Worm (Caenorhabditis elegans) whole organism, L4 larva: ENCODE results near the gene F01G4.6.

ENCODE experiments used
- F44E2.7 ChIP-seq: fragments of 200-800 bp; sonication (Bioruptor generic); IDR thresholded peaks from 2 replicates; pipeline ENCODE4 v2.1.2; 2022; ENCODE audit warnings: missing genetic modification characterization, missing compliant biosample characterization
- T26A8.4 ChIP-seq: fragments of 200-800 bp; sonication (Bioruptor generic); IDR thresholded peaks from 2 replicates; pipeline ENCODE4 v1.3.6; 2022; ENCODE audit warnings: missing genetic modification characterization, missing compliant biosample characterization
- Y75B8A.6 ChIP-seq: fragments of 200-800 bp; sonication (Bioruptor generic); IDR thresholded peaks from 2 replicates; pipeline ENCODE4 v1.3.6; 2022; ENCODE audit warnings: missing genetic modification reagents, missing genetic modification characterization, missing compliant biosample characterization
- ZK337.2 ChIP-seq: fragments of 200-800 bp; sonication (Bioruptor generic); IDR thresholded peaks from 2 replicates; pipeline ENCODE4 v1.3.6; 2022; ENCODE audit warnings: missing genetic modification reagents, missing genetic modification characterization, missing compliant biosample characterization
- arid-1 ChIP-seq: fragments of 200-800 bp; sonication (Bioruptor generic); conservative IDR thresholded peaks from 2 replicates; pipeline ENCODE4 v1.3.6; 2022; ENCODE audit warnings: missing genetic modification reagents, missing genetic modification characterization, missing compliant biosample characterization
- ceh-20 ChIP-seq: fragments of 200-800 bp; sonication (Bioruptor generic); IDR thresholded peaks from 2 replicates; pipeline ENCODE4 v1.3.6; 2022; ENCODE audit warnings: missing genetic modification reagents, missing genetic modification characterization, missing compliant biosample characterization
- ceh-28 ChIP-seq: fragments of 150-350 bp; optimal IDR thresholded peaks from 2 replicates; lab custom pipeline; 2014; ENCODE audit warnings: missing biosample characterization, missing genetic modification reagents, missing genetic modification characterization
- ceh-32 ChIP-seq: sonication (generic microtip); optimal IDR thresholded peaks from 2 replicates; lab custom pipeline; 2016; ENCODE audit warnings: mild to moderate bottlenecking, missing genetic modification characterization, missing compliant biosample characterization; ENCODE audit not compliant: poor library complexity
- ceh-44 ChIP-seq: fragments of 200-800 bp; sonication (Bioruptor generic); IDR thresholded peaks from 2 replicates; pipeline ENCODE4 v1.3.6; 2022; ENCODE audit warnings: missing genetic modification reagents, missing genetic modification characterization, missing compliant biosample characterization
- ceh-62 ChIP-seq: sonication (generic microtip); optimal IDR thresholded peaks from 2 replicates; lab custom pipeline; 2017; ENCODE audit warnings: missing biosample characterization, missing genetic modification characterization
- daf-19 ChIP-seq: fragments of 200-800 bp; sonication (Bioruptor generic); conservative IDR thresholded peaks from 2 replicates; pipeline ENCODE4 v1.3.6; 2022; ENCODE audit warnings: missing genetic modification characterization, missing compliant biosample characterization
- dmd-6 ChIP-seq: fragments of 200-800 bp; sonication (Bioruptor generic); IDR thresholded peaks from 2 replicates; pipeline ENCODE4 v1.3.6; 2022; ENCODE audit warnings: missing genetic modification reagents, missing genetic modification characterization, missing compliant biosample characterization
- dmd-8 ChIP-seq: fragments of 200-800 bp; sonication (Bioruptor generic); IDR thresholded peaks from 2 replicates; pipeline ENCODE4 v1.3.6; 2022; ENCODE audit warnings: missing genetic modification characterization, missing compliant biosample characterization
- dve-1 ChIP-seq: sonication (generic microtip); optimal IDR thresholded peaks from 2 replicates; lab custom pipeline; 2017; ENCODE audit warnings: antibody characterized with exemption, mild to moderate bottlenecking, missing genetic modification characterization, missing compliant biosample characterization; ENCODE audit not compliant: insufficient read depth
- egl-27 ChIP-seq: sonication (generic microtip); optimal IDR thresholded peaks from 3 replicates; lab custom pipeline; 2017; ENCODE audit warnings: missing biosample characterization, missing genetic modification reagents, missing genetic modification characterization
- fkh-10 ChIP-seq: fragments of 150-350 bp; optimal IDR thresholded peaks from 2 replicates; lab custom pipeline; 2014; ENCODE audit warnings: missing biosample characterization, missing genetic modification reagents, missing genetic modification characterization
- gei-8 ChIP-seq: fragments of 200-800 bp; sonication (Bioruptor generic); optimal IDR thresholded peaks from 2 replicates; lab custom pipeline; 2018; ENCODE audit warnings: mild to moderate bottlenecking, missing genetic modification characterization, missing compliant biosample characterization
- jun-1 ChIP-seq: fragments of 150-350 bp; optimal IDR thresholded peaks from 2 replicates; lab custom pipeline; 2014; ENCODE audit warnings: missing biosample characterization, missing genetic modification reagents, missing genetic modification characterization
- lim-7 ChIP-seq: fragments of 200-800 bp; sonication (Bioruptor generic); IDR thresholded peaks from 2 replicates; pipeline ENCODE4 v1.3.6; 2022; ENCODE audit warnings: missing genetic modification characterization, missing compliant biosample characterization
- lin-1 ChIP-seq: fragments of 200-800 bp; sonication (Bioruptor generic); IDR thresholded peaks from 2 replicates; pipeline ENCODE4 v1.3.6; 2022; ENCODE audit warnings: missing genetic modification reagents, missing genetic modification characterization, missing compliant biosample characterization
- lin-13 ChIP-seq: fragments of 150-350 bp; optimal IDR thresholded peaks from 2 replicates; lab custom pipeline; 2014; ENCODE audit warnings: missing biosample characterization, missing genetic modification reagents, missing genetic modification characterization
- lin-15B ChIP-seq: fragments of 150-350 bp; sonication (generic microtip); optimal IDR thresholded peaks from 3 replicates; lab custom pipeline; 2014; ENCODE audit warnings: missing biosample characterization, missing genetic modification characterization
- lin-29 ChIP-seq: fragments of 200-800 bp; sonication (Bioruptor generic); IDR thresholded peaks from 2 replicates; pipeline ENCODE4 v1.3.6; 2022; ENCODE audit warnings: missing genetic modification reagents, missing genetic modification characterization, missing compliant biosample characterization
- lin-39 ChIP-seq: fragments of 150-350 bp; optimal IDR thresholded peaks from 2 replicates; lab custom pipeline; 2014; ENCODE audit warnings: missing biosample characterization, missing genetic modification reagents, missing genetic modification characterization
- lir-3 ChIP-seq: sonication (generic microtip); optimal IDR thresholded peaks from 2 replicates; lab custom pipeline; 2016; ENCODE audit warnings: mild to moderate bottlenecking, missing genetic modification characterization, missing compliant biosample characterization
- lsy-2 ChIP-seq, 2 experiments: fragments of 150-350 bp in 1 of 2; sonication (generic microtip) in 1 of 2; optimal IDR thresholded peaks; 2 replicates each; lab custom pipeline; 2014 to 2017; ENCODE audit warnings: missing biosample characterization in 2 of 2, missing genetic modification characterization in 2 of 2
- madf-5 ChIP-seq, 2 experiments: fragments of 200-800 bp; sonication (Bioruptor generic); IDR thresholded peaks; 2 replicates each; pipeline ENCODE4 v1.3.6; 2022; ENCODE audit warnings: missing compliant biosample characterization in 2 of 2, missing genetic modification characterization in 2 of 2
- madf-9 ChIP-seq: fragments of 200-800 bp; sonication (Bioruptor generic); conservative IDR thresholded peaks from 2 replicates; pipeline ENCODE4 v1.3.6; 2022; ENCODE audit warnings: missing genetic modification reagents, missing genetic modification characterization, missing compliant biosample characterization
- mdl-1 ChIP-seq, 2 experiments: fragments of 150-350 bp in 1 of 2; sonication (generic microtip) in 1 of 2; optimal IDR thresholded peaks; 2 replicates each; lab custom pipeline; 2014 to 2017; ENCODE audit warnings: missing biosample characterization in 2 of 2, missing genetic modification characterization in 2 of 2
- mdt-29 ChIP-seq: fragments of 200-800 bp; sonication (Bioruptor generic); IDR thresholded peaks from 2 replicates; pipeline ENCODE4 v1.3.6; 2022; ENCODE audit warnings: missing genetic modification reagents, missing genetic modification characterization, missing compliant biosample characterization
- mep-1 ChIP-seq: fragments of 150-350 bp; sonication (generic microtip); optimal IDR thresholded peaks from 3 replicates; lab custom pipeline; 2014; ENCODE audit warnings: missing biosample characterization, missing genetic modification characterization
- mes-2 ChIP-seq: sonication (generic microtip); optimal IDR thresholded peaks from 2 replicates; lab custom pipeline; 2016; ENCODE audit warnings: missing genotype, mild to moderate bottlenecking, missing genetic modification characterization, missing compliant biosample characterization; ENCODE audit not compliant: poor library complexity, severe bottlenecking
- mxl-3 ChIP-seq: fragments of 200-800 bp; sonication (Bioruptor generic); optimal IDR thresholded peaks from 2 replicates; lab custom pipeline; 2018; ENCODE audit warnings: mild to moderate bottlenecking, missing genetic modification characterization, missing compliant biosample characterization
- nhr-102 ChIP-seq: sonication (generic microtip); optimal IDR thresholded peaks from 2 replicates; lab custom pipeline; 2016; ENCODE audit warnings: mild to moderate bottlenecking, missing genetic modification characterization, moderate library complexity, missing compliant biosample characterization
- nhr-11 ChIP-seq: fragments of 150-350 bp; optimal IDR thresholded peaks from 2 replicates; lab custom pipeline; 2014; ENCODE audit warnings: missing biosample characterization, missing genetic modification characterization
- nhr-111 ChIP-seq: fragments of 200-800 bp; sonication (Bioruptor generic); optimal IDR thresholded peaks from 2 replicates; lab custom pipeline; 2018; ENCODE audit warnings: mild to moderate bottlenecking, missing genetic modification characterization, missing compliant biosample characterization
- nhr-48 ChIP-seq: sonication (generic microtip); optimal IDR thresholded peaks from 2 replicates; lab custom pipeline; 2016; ENCODE audit warnings: mild to moderate bottlenecking, missing genetic modification characterization, missing compliant biosample characterization
- nhr-6 ChIP-seq: fragments of 150-350 bp; optimal IDR thresholded peaks from 2 replicates; lab custom pipeline; 2014; ENCODE audit warnings: missing biosample characterization, missing genetic modification characterization
- pha-4 ChIP-seq, 2 experiments: fragments of 150-350 bp in 1 of 2; fragments of 200-800 bp in 1 of 2; sonication (Bioruptor generic) in 1 of 2; IDR thresholded peaks in 1 of 2; optimal IDR thresholded peaks in 1 of 2; 2 replicates each; pipeline versions ENCODE4 v1.3.6 to Lab custom; 2014 to 2022; ENCODE audit warnings: missing genetic modification characterization in 2 of 2, missing genetic modification reagents in 2 of 2, missing biosample characterization in 1 of 2, missing compliant biosample characterization in 1 of 2
- saeg-2 ChIP-seq: fragments of 200-800 bp; sonication (Bioruptor generic); IDR thresholded peaks from 2 replicates; pipeline ENCODE4 v1.3.6; 2022; ENCODE audit warnings: missing genetic modification reagents, missing genetic modification characterization, missing compliant biosample characterization
- snpc-1.2 ChIP-seq: fragments of 200-800 bp; sonication (Bioruptor generic); IDR thresholded peaks from 2 replicates; pipeline ENCODE4 v1.3.6; 2022; ENCODE audit warnings: missing genetic modification reagents, missing genetic modification characterization, missing compliant biosample characterization
- spr-3 ChIP-seq: fragments of 200-800 bp; sonication (Bioruptor generic); optimal IDR thresholded peaks from 2 replicates; lab custom pipeline; 2018; ENCODE audit warnings: mild to moderate bottlenecking, missing genetic modification characterization, missing compliant biosample characterization
- unc-39 ChIP-seq: sonication (generic microtip); optimal IDR thresholded peaks from 2 replicates; lab custom pipeline; 2017; ENCODE audit warnings: missing biosample characterization, missing genetic modification characterization
- zfp-2 ChIP-seq: sonication (generic microtip); optimal IDR thresholded peaks from 2 replicates; lab custom pipeline; 2016; ENCODE audit warnings: mild to moderate bottlenecking, missing genetic modification characterization, missing compliant biosample characterization
- zfp-3 ChIP-seq: fragments of 200-800 bp; sonication (Bioruptor generic); conservative IDR thresholded peaks from 2 replicates; pipeline ENCODE4 v1.3.6; 2022; ENCODE audit warnings: missing genetic modification reagents, missing genetic modification characterization, missing compliant biosample characterization
- zip-11 ChIP-seq: fragments of 200-800 bp; sonication (Bioruptor generic); IDR thresholded peaks from 2 replicates; pipeline ENCODE4 v1.3.6; 2022; ENCODE audit warnings: missing genetic modification characterization, missing compliant biosample characterization
- zip-2 ChIP-seq: fragments of 150-350 bp; optimal IDR thresholded peaks from 2 replicates; lab custom pipeline; 2014; ENCODE audit warnings: missing biosample characterization, missing genetic modification characterization
- ztf-11 ChIP-seq: fragments of 150-350 bp; optimal IDR thresholded peaks from 2 replicates; lab custom pipeline; 2014; ENCODE audit warnings: missing biosample characterization, missing genetic modification characterization
- ztf-7 ChIP-seq: fragments of 150-350 bp; optimal IDR thresholded peaks from 2 replicates; lab custom pipeline; 2014; ENCODE audit warnings: missing biosample characterization, missing genetic modification characterization

Gene F01G4.6

ce11 chrIV:11149454-11150163, at the start of gene F01G4.6, which contains the start of gene pfd-1 (continued):
- TF ChIP-seq zip-11 (GFP tag; lab: Robert Waterston, UW) (no peak), lin-15B (no peak), lir-3 (tag; lab: Kevin White, UChicago) (no peak), Y75B8A.6 (GFP tag; lab: Robert Waterston, UW) (0 out of 2 replicates have a peak, but pooled peaks have one; percentile 47), mdl-1 (tag; optimal IDR thresholded peaks at IDR 0.05; lab: Kevin White, UChicago) (peak in 1 of 2 experiments; percentile 60), mdt-29 (GFP tag; lab: Robert Waterston, UW) (peak; percentile 49; the same call in 1 of the 2 replicates), ZK337.2 (GFP tag; lab: Robert Waterston, UW) (no peak), fkh-10 (GFP tag; lab: Kevin White, UChicago) (peak; percentile 67), jun-1 (tag; lab: Kevin White, UChicago) (peak; percentile 83), ceh-20 (GFP tag; lab: Robert Waterston, UW) (peak; percentile 89), zfp-2 (tag; lab: Kevin White, UChicago) (peak; percentile 97), zfp-3 (GFP tag; lab: Robert Waterston, UW) (peak; percentile 65), lin-13 (GFP tag; lab: Kevin White, UChicago) (peak; percentile 85), ceh-62 (no peak), zip-2 (tag; lab: Kevin White, UChicago) (peak; percentile 42), T26A8.4 (GFP tag; lab: Robert Waterston, UW) (peak; percentile 89), unc-39 (no peak), lin-1 (GFP tag; lab: Robert Waterston, UW) (peak; percentile 90), nhr-6 (tag; lab: Kevin White, UChicago) (peak; percentile 92), dve-1 (tag; lab: Kevin White, UChicago) (peak; percentile 99), mes-2 (tag; lab: Kevin White, UChicago) (peak; percentile 93), egl-27 (no peak), pha-4 (GFP tag; IDR thresholded peaks at IDR 0.05; lab: Robert Waterston, UW) (peak; percentile 85), pha-4 (tag; optimal IDR thresholded peaks at IDR 0.05; lab: Kevin White, UChicago) (peak; percentile 74), daf-19 (GFP tag; lab: Robert Waterston, UW) (no peak), snpc-1.2 (no peak), lin-29 (GFP tag; lab: Robert Waterston, UW) (peak; percentile 71; the same call in 1 of the 2 replicates), madf-5 (GFP tag; IDR thresholded peaks at IDR 0.05; lab: Robert Waterston, UW) (no peak), dmd-8 (no peak), arid-1 (GFP tag; lab: Robert Waterston, UW) (peak; percentile 91), ceh-28 (tag; lab: Kevin White, UChicago) (no peak), nhr-11 (tag; lab: Kevin White, UChicago) (peak; percentile 92), lsy-2 (tag; optimal IDR thresholded peaks at IDR 0.05; lab: Kevin White, UChicago) (peak; percentile 96 to 99), ceh-44 (GFP tag; lab: Robert Waterston, UW) (no peak), lim-7 (GFP tag; lab: Robert Waterston, UW) (no peak), gei-8 (GFP tag; lab: Kevin White, UChicago) (peak; percentile 45), spr-3 (GFP tag; lab: Kevin White, UChicago) (no peak), nhr-102 (tag; lab: Kevin White, UChicago) (peak; percentile 83), F44E2.7 (GFP tag; lab: Robert Waterston, UW) (no peak), mep-1 (tag; lab: Kevin White, UChicago) (peak; percentile 96), saeg-2 (no peak; the same call in 1 of the 2 replicates), nhr-48 (tag; lab: Kevin White, UChicago) (peak; percentile 66), lin-39 (tag; lab: Kevin White, UChicago) (no peak), madf-9 (no peak), nhr-111 (no peak), dmd-6 (peak; percentile 90), ztf-7 (no peak), ztf-11 (tag; lab: Kevin White, UChicago) (no peak), ceh-32 (tag; lab: Kevin White, UChicago) (no peak), mxl-3 (GFP tag; lab: Kevin White, UChicago) (peak; percentile 48)
